Fruit fly (Drosophila melanogaster): ENCODE results near the gene Hipk.

Hipk gene

DNA sequence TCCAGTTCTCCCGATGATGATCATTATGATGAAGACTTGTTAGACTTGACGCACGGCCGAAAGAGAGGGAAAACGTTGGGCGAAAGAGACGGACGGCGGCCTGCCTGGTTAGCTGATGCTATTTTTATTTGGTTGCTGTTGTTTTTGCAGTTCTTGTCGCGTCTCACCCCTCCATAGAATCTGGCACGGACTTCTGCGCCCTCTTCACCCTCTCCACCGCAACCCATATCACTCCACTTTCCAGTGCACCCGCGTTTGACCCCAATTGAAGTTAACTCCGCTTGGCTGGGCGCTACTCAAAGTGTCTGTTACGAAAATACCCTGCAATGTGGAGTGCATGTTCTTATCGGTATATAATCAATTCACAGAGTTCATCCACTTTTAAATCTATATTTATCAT lies 18.3 kb downstream of the Hipk start:
- 0 out of 2 replicates have a peak, but pooled peaks have one; percentile 12 for TF ChIP-seq CG32532 (GFP tag; IDR thresholded peaks at IDR 0.05)
- TF ChIP-seq CG32767 (GFP tag; IDR thresholded peaks at IDR 0.05) = 0 out of 2 replicates have a peak, but pooled peaks have one; percentile 6
- TF ChIP-seq lab (GFP tag; optimal IDR thresholded peaks at IDR 0.05) = no peak
- 0 out of 3 replicates have a peak, but pooled peaks have one; percentile 20 for TF ChIP-seq so (GFP tag; IDR thresholded peaks at IDR 0.05)
- TF ChIP-seq tna (GFP tag; IDR thresholded peaks at IDR 0.05; ENCODE audit: partially characterized antibody) = 0 out of 2 replicates have a peak, but pooled peaks have one; percentile 10
- peak; percentile 3 for TF ChIP-seq D19A (tag; optimal IDR thresholded peaks at IDR 0.05)
- TF ChIP-seq pan (optimal IDR thresholded peaks at IDR 0.05) = no peak
- no peak for TF ChIP-seq pan (GFP tag; optimal IDR thresholded peaks at IDR 0.05 in 1 of 2, IDR thresholded peaks at IDR 0.05 in 1 of 2)
- TF ChIP-seq chinmo (GFP tag; IDR thresholded peaks at IDR 0.05; ENCODE audit: partially characterized antibody) = 0 out of 4 replicates have a peak, but pooled peaks have one; percentile 0
- no peak for TF ChIP-seq Tbp (GFP tag; optimal IDR thresholded peaks at IDR 0.05)
- TF ChIP-seq sug (tag; optimal IDR thresholded peaks at IDR 0.05) = peak; percentile 20
- peak; percentile 42 for TF ChIP-seq CG12769 (tag; optimal IDR thresholded peaks at IDR 0.05)
- TF ChIP-seq Nf-YB (GFP tag; optimal IDR thresholded peaks at IDR 0.05) = no peak
- TF ChIP-seq crol (GFP tag; IDR thresholded peaks at IDR 0.05) = peak; percentile 62; the same call in 1 of the 2 replicates
- peak in 1 of 2 experiments; percentile 50 for TF ChIP-seq Hr78 (GFP tag; optimal IDR thresholded peaks at IDR 0.05)
- peak; percentile 39 for TF ChIP-seq Med (GFP tag)
- TF ChIP-seq CG8290 (GFP tag; optimal IDR thresholded peaks at IDR 0.05) = no peak
- peak in 1 of 2 experiments; percentile 2 for TF ChIP-seq CG8290 (tag; optimal IDR thresholded peaks at IDR 0.05)

DNA sequence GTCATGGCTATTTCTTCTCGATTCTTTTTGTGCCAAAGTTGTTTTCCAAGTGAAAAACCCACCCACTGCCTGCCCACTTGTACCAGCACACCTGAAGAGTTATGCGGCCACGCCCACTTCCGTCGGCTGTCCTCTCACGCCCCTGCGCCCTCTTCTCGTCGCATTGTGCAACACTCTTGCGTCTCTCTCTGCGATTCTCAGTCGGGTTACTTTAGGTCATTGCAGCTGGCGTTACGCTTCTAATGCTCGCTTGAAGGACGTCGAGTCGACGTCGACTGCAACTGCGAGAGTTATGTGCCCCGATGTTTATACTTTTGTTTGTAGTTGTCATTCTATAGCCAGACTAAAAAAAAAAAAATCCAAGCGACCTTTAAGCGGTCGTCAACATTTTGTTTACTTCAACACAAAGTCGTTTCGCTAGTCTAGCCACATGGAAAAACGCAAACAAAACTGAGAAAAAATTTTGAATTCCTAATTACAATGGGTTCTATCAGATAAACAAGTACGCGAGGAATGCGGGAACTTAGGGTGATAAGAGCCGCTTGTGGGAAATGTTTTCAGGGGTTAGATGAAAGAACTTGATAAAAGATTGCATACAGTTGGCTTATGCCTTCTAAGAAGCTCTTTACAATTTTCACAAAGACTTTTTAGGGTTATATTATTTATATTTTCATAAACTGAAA lies 19.1 kb downstream of the Hipk start:
- TF ChIP-seq run (tag; optimal IDR thresholded peaks at IDR 0.05) (no peak), CG13424 (tag; optimal IDR thresholded peaks at IDR 0.05) (no peak), Hr78 (GFP tag; optimal IDR thresholded peaks at IDR 0.05) (no peak), Med (GFP tag) (peak; percentile 7), CG15073 (GFP tag; optimal IDR thresholded peaks at IDR 0.05) (no peak), CG4360 (GFP tag; IDR thresholded peaks at IDR 0.05) (no peak), H2.0 (GFP tag; IDR thresholded peaks at IDR 0.05) (0 out of 2 replicates have a peak, but pooled peaks have one; percentile 4), ems (GFP tag; optimal IDR thresholded peaks at IDR 0.05) (no peak), ap (GFP tag; IDR thresholded peaks at IDR 0.05) (no peak), CG34376 (GFP tag; optimal IDR thresholded peaks at IDR 0.05) (peak; percentile 20), CG15514 (GFP tag; optimal IDR thresholded peaks at IDR 0.05) (no peak), CG17829 (tag; optimal IDR thresholded peaks at IDR 0.05) (peak; percentile 91), scrt (GFP tag; optimal IDR thresholded peaks at IDR 0.05) (no peak), dm (GFP tag; optimal IDR thresholded peaks at IDR 0.05) (no peak), CG8290 (GFP tag; optimal IDR thresholded peaks at IDR 0.05) (no peak), CG8290 (tag; optimal IDR thresholded peaks at IDR 0.05) (peak in 1 of 2 experiments; percentile 8), CG32767 (GFP tag; IDR thresholded peaks at IDR 0.05) (no peak), CG8281 (tag; optimal IDR thresholded peaks at IDR 0.05) (no peak), Asciz (GFP tag; optimal IDR thresholded peaks at IDR 0.05) (no peak), oc (tag; optimal IDR thresholded peaks at IDR 0.05) (no peak), chinmo (GFP tag; IDR thresholded peaks at IDR 0.05; ENCODE audit: partially characterized antibody) (0 out of 4 replicates have a peak, but pooled peaks have one; percentile 15), sd (tag; optimal IDR thresholded peaks at IDR 0.05) (peak; percentile 90), twi (tag; optimal IDR thresholded peaks at IDR 0.05) (no peak), Pdp1 (GFP tag; optimal IDR thresholded peaks at IDR 0.05) (peak in 1 of 2 experiments; percentile 24), CG8924 (tag; optimal IDR thresholded peaks at IDR 0.05) (no peak), Dbx (GFP tag; IDR thresholded peaks at IDR 0.05) (no peak), croc (GFP tag; conservative IDR thresholded peaks at IDR 0.05) (no peak), fd3F (GFP tag; optimal IDR thresholded peaks at IDR 0.05) (no peak), CG4424 (GFP tag; optimal IDR thresholded peaks at IDR 0.05) (no peak), sens (GFP tag) (peak; percentile 75), Hmr (GFP tag; optimal IDR thresholded peaks at IDR 0.05) (no peak), CG6683 (GFP tag; optimal IDR thresholded peaks at IDR 0.05) (no peak), ci (GFP tag; IDR thresholded peaks at IDR 0.05) (0 out of 3 replicates have a peak, but pooled peaks have one; percentile 8), slbo (GFP tag; IDR thresholded peaks at IDR 0.05) (0 out of 2 replicates have a peak, but pooled peaks have one; percentile 19), CG15479 (GFP tag; optimal IDR thresholded peaks at IDR 0.05) (no peak), CTCF (GFP tag; optimal IDR thresholded peaks at IDR 0.05) (no peak)

Measured in whole organism, embryonic.